Fruit fly (Drosophila melanogaster): Measurements from ENCODE around the gene CG14115.
A peak's percentile ranks its signal among the peaks of the same experiment; 100 is the strongest.

Gene CG14115

DNA sequence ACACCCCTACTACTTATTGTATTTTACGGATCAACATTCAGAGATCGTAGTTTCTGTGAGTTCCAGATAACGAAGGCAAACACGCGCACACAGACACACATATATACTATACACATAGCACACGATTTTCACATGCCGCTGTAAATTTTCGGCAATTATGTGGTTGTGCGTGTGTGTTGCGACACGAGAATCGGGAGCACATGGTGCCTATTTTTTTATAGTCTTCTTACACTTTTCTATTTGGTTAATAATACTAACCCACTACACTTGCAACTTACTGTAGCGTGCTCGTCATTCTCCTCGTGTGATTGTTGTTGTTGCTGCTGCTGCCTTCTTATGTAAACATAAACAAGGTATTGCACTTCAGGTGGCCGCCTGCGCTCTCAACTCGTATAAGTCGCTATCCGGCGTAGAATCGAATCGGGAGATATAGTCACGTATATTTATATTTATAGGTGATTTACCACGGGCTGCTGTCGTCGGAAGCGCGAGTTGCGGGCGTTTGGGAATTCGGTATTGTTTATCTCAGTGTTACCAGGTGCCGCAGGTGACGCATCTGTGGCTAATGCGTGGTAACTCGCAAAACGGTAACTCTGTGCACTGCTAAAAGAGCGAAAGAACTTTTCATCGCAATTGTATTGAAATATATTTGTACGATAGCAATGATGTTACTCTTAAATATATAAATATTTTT, 38.9 kb downstream of the CG14115 start, which contains the start of gene Adk2 (continued):
- TF ChIP-seq fd64A (GFP tag; optimal IDR thresholded peaks at IDR 0.05) (no peak), hbn (GFP tag; IDR thresholded peaks at IDR 0.05; ENCODE audit: partially characterized antibody) (no peak)

DNA sequence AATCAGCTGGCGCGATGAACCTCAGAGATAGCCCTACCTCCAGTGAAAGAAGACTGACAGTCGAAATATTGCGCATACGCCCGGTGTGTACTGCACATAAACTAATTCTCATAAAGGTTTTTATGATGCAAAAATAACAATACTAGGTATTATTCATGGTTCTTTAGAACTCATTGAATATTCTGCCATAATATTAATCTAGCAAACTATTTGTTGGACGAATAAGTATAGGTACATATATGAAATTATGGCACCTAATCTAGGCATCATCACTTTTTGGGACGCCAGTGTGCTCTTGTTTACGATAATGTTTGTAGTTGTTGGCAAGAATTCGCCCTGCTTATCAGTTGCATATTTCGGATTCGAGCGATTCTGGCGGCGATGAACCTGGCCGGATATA, 39.5 kb downstream of the CG14115 start:
- TF ChIP-seq Lhr (GFP tag; optimal IDR thresholded peaks at IDR 0.05) = no peak
- TF ChIP-seq CG2712 (tag; optimal IDR thresholded peaks at IDR 0.05) = no peak
- peak; percentile 28 for TF ChIP-seq caup (GFP tag; optimal IDR thresholded peaks at IDR 0.05; ENCODE audit: severe bottlenecking)
- TF ChIP-seq CG11247 (GFP tag; IDR thresholded peaks at IDR 0.05) = 0 out of 2 replicates have a peak, but pooled peaks have one; percentile 33
- peak; percentile 20; the same call in 1 of the 2 replicates for TF ChIP-seq seq (GFP tag; IDR thresholded peaks at IDR 0.05)
- TF ChIP-seq NfI (GFP tag; optimal IDR thresholded peaks at IDR 0.05) = peak; percentile 27
- TF ChIP-seq CG12219 (GFP tag; optimal IDR thresholded peaks at IDR 0.05) = peak; percentile 2
- TF ChIP-seq lilli (GFP tag; optimal IDR thresholded peaks at IDR 0.05) = peak; percentile 25
- peak; percentile 7 for TF ChIP-seq jumu (GFP tag; optimal IDR thresholded peaks at IDR 0.05)
- TF ChIP-seq tap (tag; optimal IDR thresholded peaks at IDR 0.05) = peak; percentile 21
- peak; percentile 53 for TF ChIP-seq CG15269 (tag; optimal IDR thresholded peaks at IDR 0.05)
- peak; percentile 27; the same call in 1 of the 3 replicates for TF ChIP-seq row (GFP tag; IDR thresholded peaks at IDR 0.05)
- no peak for TF ChIP-seq tup (GFP tag; optimal IDR thresholded peaks at IDR 0.05)
- peak; percentile 71 for TF ChIP-seq sug (tag; optimal IDR thresholded peaks at IDR 0.05)
- TF ChIP-seq CG5953 (GFP tag; IDR thresholded peaks at IDR 0.05) = no peak
- TF ChIP-seq CG5245 (GFP tag; optimal IDR thresholded peaks at IDR 0.05) = no peak
- no peak for TF ChIP-seq CG8924 (tag; optimal IDR thresholded peaks at IDR 0.05)
- TF ChIP-seq chinmo (GFP tag; IDR thresholded peaks at IDR 0.05; ENCODE audit: partially characterized antibody) = no peak
- TF ChIP-seq D19B (GFP tag; optimal IDR thresholded peaks at IDR 0.05) = peak; percentile 13
- TF ChIP-seq dpn (GFP tag; optimal IDR thresholded peaks at IDR 0.05) = peak; percentile 25 to 31
- TF ChIP-seq gt (GFP tag; IDR thresholded peaks at IDR 0.05) = no peak
- TF ChIP-seq CG2120 (GFP tag; optimal IDR thresholded peaks at IDR 0.05) = peak; percentile 52
- TF ChIP-seq CG11504 (tag; optimal IDR thresholded peaks at IDR 0.05) = peak; percentile 43
- peak; percentile 14 for TF ChIP-seq mirr (GFP tag; optimal IDR thresholded peaks at IDR 0.05)
- TF ChIP-seq schlank (tag; optimal IDR thresholded peaks at IDR 0.05) = peak; percentile 5
- peak; percentile 37 for TF ChIP-seq Hmr (GFP tag; optimal IDR thresholded peaks at IDR 0.05)
- TF ChIP-seq lbe (GFP tag; optimal IDR thresholded peaks at IDR 0.05) = peak; percentile 45
- TF ChIP-seq kay (GFP tag; optimal IDR thresholded peaks at IDR 0.05) = no peak
- TF ChIP-seq CG30403 (GFP tag; optimal IDR thresholded peaks at IDR 0.05) = peak; percentile 20
- TF ChIP-seq Aef1 (GFP tag; IDR thresholded peaks at IDR 0.05) = peak; percentile 28; the same call in 1 of the 3 replicates
- TF ChIP-seq CG9727 (GFP tag; optimal IDR thresholded peaks at IDR 0.05) = no peak
- peak in 1 of 2 experiments; percentile 46 for TF ChIP-seq Hr51 (GFP tag; optimal IDR thresholded peaks at IDR 0.05)
- peak; percentile 24 for TF ChIP-seq Hsf (GFP tag; optimal IDR thresholded peaks at IDR 0.05)
- TF ChIP-seq PHDP (tag; optimal IDR thresholded peaks at IDR 0.05) = peak; percentile 7
- no peak for TF ChIP-seq eyg (GFP tag; optimal IDR thresholded peaks at IDR 0.05)
- peak; percentile 40; the same call in 1 of the 2 replicates for TF ChIP-seq slbo (GFP tag; IDR thresholded peaks at IDR 0.05)
- no peak for TF ChIP-seq toy (GFP tag; IDR thresholded peaks at IDR 0.05)
- peak; percentile 6 for TF ChIP-seq CG12155 (GFP tag; optimal IDR thresholded peaks at IDR 0.05)
- TF ChIP-seq gem (tag; optimal IDR thresholded peaks at IDR 0.05) = peak; percentile 34
- TF ChIP-seq CTCF (GFP tag; optimal IDR thresholded peaks at IDR 0.05) = no peak
- peak; percentile 56; the same call in 1 of the 3 replicates for TF ChIP-seq CG34422 (GFP tag; IDR thresholded peaks at IDR 0.05)
- no peak for TF ChIP-seq ro (GFP tag; IDR thresholded peaks at IDR 0.05)
- TF ChIP-seq CG18262 (tag; optimal IDR thresholded peaks at IDR 0.05) = peak; percentile 7
- TF ChIP-seq amos (GFP tag; IDR thresholded peaks at IDR 0.05; ENCODE audit: partially characterized antibody) = no peak
- TF ChIP-seq Max (GFP tag; optimal IDR thresholded peaks at IDR 0.05) = no peak
- TF ChIP-seq CG31224 (GFP tag; IDR thresholded peaks at IDR 0.05) = no peak
